Worm (Caenorhabditis elegans): ENCODE measurements around the gene swd-2.2.

- TF ChIP-seq tbx-2 (tag; optimal IDR thresholded peaks at IDR 0.05), result no peak
- TF ChIP-seq ceh-16 (tag; optimal IDR thresholded peaks at IDR 0.05), result no peak
- TF ChIP-seq R02D3.7 (tag; optimal IDR thresholded peaks at IDR 0.05), result no peak
- no peak for TF ChIP-seq unc-62 (GFP tag; optimal IDR thresholded peaks at IDR 0.05)
Observed at ce11 chrIV:7804740-7805139, 30.5 kb downstream of the swd-2.2 start, which contains the start of gene C33H5.2.

Data from whole organism, L3 larva.